Worm (Caenorhabditis elegans) whole organism, mixed stage, embryonic: Measurements from ENCODE around the gene efhd-1.

Experiments used
- M03D4.4 ChIP-seq: sonication (generic microtip); optimal IDR thresholded peaks from 2 replicates; lab custom pipeline; 2017; ENCODE audit warnings: mild to moderate bottlenecking, missing genetic modification characterization, missing compliant biosample characterization
- bed-3 ChIP-seq: fragments of 200-800 bp; sonication (Bioruptor generic); optimal IDR thresholded peaks from 3 replicates; lab custom pipeline; 2018; ENCODE audit warnings: mild to moderate bottlenecking, missing genetic modification characterization, moderate library complexity, missing compliant biosample characterization
- blmp-1 ChIP-seq: fragments of 150-350 bp; optimal IDR thresholded peaks from 2 replicates; lab custom pipeline; 2014; ENCODE audit warnings: missing biosample characterization, missing genetic modification characterization
- ceh-39 ChIP-seq: fragments of 150-350 bp; optimal IDR thresholded peaks from 2 replicates; lab custom pipeline; 2014; ENCODE audit warnings: missing biosample characterization, missing genetic modification characterization
- ceh-43 ChIP-seq: fragments of 200-800 bp; sonication (Bioruptor generic); optimal IDR thresholded peaks from 2 replicates; lab custom pipeline; 2018; ENCODE audit warnings: mild to moderate bottlenecking, missing genetic modification characterization, moderate library complexity, missing compliant biosample characterization
- ceh-83 ChIP-seq: fragments of 200-800 bp; sonication (Bioruptor generic); optimal IDR thresholded peaks from 2 replicates; lab custom pipeline; 2018; ENCODE audit warnings: mild to moderate bottlenecking, missing genetic modification characterization, missing compliant biosample characterization
- ces-1 ChIP-seq: fragments of 150-350 bp; optimal IDR thresholded peaks from 2 replicates; lab custom pipeline; 2014; ENCODE audit warnings: missing biosample characterization, missing genetic modification reagents, missing genetic modification characterization
- cnd-1 ChIP-seq: fragments of 200-800 bp; sonication (Bioruptor generic); optimal IDR thresholded peaks from 2 replicates; lab custom pipeline; 2018; ENCODE audit warnings: mild to moderate bottlenecking, missing genetic modification characterization, missing compliant biosample characterization
- drap-1 ChIP-seq: fragments of 200-800 bp; sonication (Bioruptor generic); optimal IDR thresholded peaks from 3 replicates; lab custom pipeline; 2018; ENCODE audit warnings: mild to moderate bottlenecking, missing genetic modification characterization, missing compliant biosample characterization
- elt-1 ChIP-seq: sonication (generic microtip); optimal IDR thresholded peaks from 2 replicates; lab custom pipeline; 2017; ENCODE audit warnings: missing genetic modification characterization, mild to moderate bottlenecking, missing compliant biosample characterization, antibody characterized with exemption, moderate library complexity, borderline replicate concordance; ENCODE audit not compliant: insufficient read depth
- flh-1 ChIP-seq: fragments of 200-800 bp; sonication (Bioruptor generic); optimal IDR thresholded peaks from 2 replicates; lab custom pipeline; 2018; ENCODE audit warnings: mild to moderate bottlenecking, missing genetic modification characterization, moderate library complexity, missing compliant biosample characterization
- ham-2 ChIP-seq: fragments of 200-800 bp; sonication (Bioruptor generic); optimal IDR thresholded peaks from 2 replicates; lab custom pipeline; 2018; ENCODE audit warnings: mild to moderate bottlenecking, missing genetic modification characterization, missing compliant biosample characterization
- hlh-1 ChIP-seq: fragments of 150-350 bp; optimal IDR thresholded peaks from 2 replicates; lab custom pipeline; 2014; ENCODE audit warnings: missing biosample characterization, missing genetic modification reagents, missing genetic modification characterization
- lin-13 ChIP-seq: fragments of 150-350 bp; optimal IDR thresholded peaks from 2 replicates; lab custom pipeline; 2014; ENCODE audit warnings: missing biosample characterization, missing genetic modification characterization
- lin-32 ChIP-seq: fragments of 200-800 bp; sonication (Bioruptor generic); optimal IDR thresholded peaks from 2 replicates; lab custom pipeline; 2018; ENCODE audit warnings: mild to moderate bottlenecking, missing genetic modification characterization, missing compliant biosample characterization
- lsy-2 ChIP-seq: fragments of 150-350 bp; optimal IDR thresholded peaks from 2 replicates; lab custom pipeline; 2014; ENCODE audit warnings: missing biosample characterization, missing genetic modification characterization
- mab-5 ChIP-seq: fragments of 150-350 bp; optimal IDR thresholded peaks from 2 replicates; lab custom pipeline; 2014; ENCODE audit warnings: missing biosample characterization, missing genetic modification characterization
- mep-1 ChIP-seq: fragments of 150-350 bp; optimal IDR thresholded peaks from 2 replicates; lab custom pipeline; 2017; ENCODE audit warnings: missing biosample characterization, missing genetic modification reagents, missing genetic modification characterization, inconsistent platforms
- mls-2 ChIP-seq: sonication (generic microtip); optimal IDR thresholded peaks from 2 replicates; lab custom pipeline; 2016; ENCODE audit warnings: mild to moderate bottlenecking, missing genetic modification characterization, moderate library complexity, missing compliant biosample characterization
- nhr-12 ChIP-seq: fragments of 150-350 bp; optimal IDR thresholded peaks from 2 replicates; lab custom pipeline; 2014; ENCODE audit warnings: missing biosample characterization, missing genetic modification characterization
- nhr-2 ChIP-seq: fragments of 150-350 bp; optimal IDR thresholded peaks from 2 replicates; lab custom pipeline; 2014; ENCODE audit warnings: missing biosample characterization, missing genetic modification characterization
- nhr-237 ChIP-seq: fragments of 150-350 bp; optimal IDR thresholded peaks from 2 replicates; lab custom pipeline; 2014; ENCODE audit warnings: missing biosample characterization, missing genetic modification characterization
- nhr-28 ChIP-seq: fragments of 150-350 bp; optimal IDR thresholded peaks from 2 replicates; lab custom pipeline; 2014; ENCODE audit warnings: missing biosample characterization, missing genetic modification characterization
- nhr-76 ChIP-seq: sonication (generic microtip); optimal IDR thresholded peaks from 2 replicates; lab custom pipeline; 2017; ENCODE audit warnings: missing biosample characterization, missing genetic modification characterization
- pha-4 ChIP-seq: fragments of 150-350 bp; optimal IDR thresholded peaks from 2 replicates; lab custom pipeline; 2018; ENCODE audit warnings: missing biosample characterization, missing genetic modification reagents, missing genetic modification characterization
- snpc-4 ChIP-seq: fragments of 150-350 bp; optimal IDR thresholded peaks from 2 replicates; lab custom pipeline; 2014; ENCODE audit warnings: missing biosample characterization, missing genetic modification characterization
- sptf-1 ChIP-seq: sonication (generic microtip); optimal IDR thresholded peaks from 2 replicates; lab custom pipeline; 2017; ENCODE audit warnings: mild to moderate bottlenecking, missing genetic modification characterization, moderate library complexity, missing compliant biosample characterization
- tbx-8 ChIP-seq: fragments of 200-800 bp; sonication (Bioruptor generic); optimal IDR thresholded peaks from 2 replicates; lab custom pipeline; 2018; ENCODE audit warnings: mild to moderate bottlenecking, missing genetic modification characterization, moderate library complexity, missing compliant biosample characterization
- unc-120 ChIP-seq: sonication (generic microtip); optimal IDR thresholded peaks from 2 replicates; lab custom pipeline; 2017; ENCODE audit warnings: missing genetic modification characterization, missing compliant biosample characterization; ENCODE audit not compliant: poor library complexity, severe bottlenecking
- unc-39 ChIP-seq: fragments of 150-350 bp; optimal IDR thresholded peaks from 2 replicates; lab custom pipeline; 2014; ENCODE audit warnings: missing biosample characterization, missing genetic modification characterization
- unc-62 ChIP-seq: fragments of 150-350 bp; optimal IDR thresholded peaks from 2 replicates; lab custom pipeline; 2014; ENCODE audit warnings: missing biosample characterization, missing genetic modification reagents, missing genetic modification characterization
- zip-8 ChIP-seq: fragments of 150-350 bp; optimal IDR thresholded peaks from 2 replicates; lab custom pipeline; 2014; ENCODE audit warnings: missing biosample characterization, missing genetic modification characterization
- ztf-11 ChIP-seq: fragments of 150-350 bp; optimal IDR thresholded peaks from 2 replicates; lab custom pipeline; 2014; ENCODE audit warnings: missing biosample characterization, missing genetic modification characterization

The efhd-1 gene

ce11 chrII:14152274-14152673 lies 26.3 kb upstream of the efhd-1 start:
- TF ChIP-seq snpc-4 (tag; lab: Kevin White, UChicago), result no peak
- no peak for TF ChIP-seq zip-8 (tag; lab: Kevin White, UChicago)
- TF ChIP-seq unc-62 (GFP tag; lab: Kevin White, UChicago), result no peak
- TF ChIP-seq nhr-12 (tag; lab: Kevin White, UChicago), result no peak
- no peak for TF ChIP-seq lin-13 (tag; lab: Kevin White, UChicago)
- no peak for TF ChIP-seq ztf-11 (tag; lab: Kevin White, UChicago)
- no peak for TF ChIP-seq nhr-76
- no peak for TF ChIP-seq ceh-39 (tag; lab: Kevin White, UChicago)
- no peak for TF ChIP-seq sptf-1 (tag; lab: Kevin White, UChicago)

ce11 chrII:14154357-14154756 lies 24.3 kb upstream of the efhd-1 start, which contains the start of gene Y48B6A.1:
Y48B6A.1 (minus strand) TSS chrII:14154373.
- TF ChIP-seq unc-62 (GFP tag; lab: Kevin White, UChicago) (peak; percentile 33), ham-2 (no peak), unc-39 (no peak), ceh-43 (peak; percentile 33), nhr-2 (peak; percentile 25), mab-5 (tag; lab: Kevin White, UChicago) (no peak), mep-1 (tag; lab: Kevin White, UChicago) (peak; percentile 97), unc-120 (tag; lab: Kevin White, UChicago) (peak; percentile 35), hlh-1 (peak; percentile 93), nhr-12 (tag; lab: Kevin White, UChicago) (no peak), nhr-237 (tag; lab: Kevin White, UChicago) (peak; percentile 93), elt-1 (tag; lab: Kevin White, UChicago) (peak; percentile 53), lin-32 (GFP tag; lab: Kevin White, UChicago) (peak; percentile 37), mls-2 (tag; lab: Kevin White, UChicago) (peak; percentile 66), ces-1 (GFP tag; lab: Kevin White, UChicago) (peak; percentile 84), ceh-83 (GFP tag; lab: Kevin White, UChicago) (peak; percentile 82), ceh-39 (tag; lab: Kevin White, UChicago) (peak; percentile 96), bed-3 (GFP tag; lab: Kevin White, UChicago) (peak; percentile 1), nhr-76 (no peak), M03D4.4 (peak; percentile 37), sptf-1 (tag; lab: Kevin White, UChicago) (peak; percentile 85), tbx-8 (GFP tag; lab: Kevin White, UChicago) (no peak), pha-4 (tag; lab: Kevin White, UChicago) (peak; percentile 95), lsy-2 (tag; lab: Kevin White, UChicago) (peak; percentile 97), ztf-11 (tag; lab: Kevin White, UChicago) (no peak), blmp-1 (tag; lab: Kevin White, UChicago) (peak; percentile 40), lin-13 (tag; lab: Kevin White, UChicago) (peak; percentile 97), drap-1 (GFP tag; lab: Kevin White, UChicago) (peak; percentile 40), cnd-1 (peak; percentile 75)

ce11 chrII:14155259-14156023 lies 23.2 kb upstream of the efhd-1 start, which contains the start of the genes rpl-43 and xrn-2:
rpl-43 (plus strand) TSS chrII:14155294.
xrn-2 (plus strand) TSS chrII:14155768.
- no peak for TF ChIP-seq ceh-39 (tag; lab: Kevin White, UChicago)
- no peak for TF ChIP-seq hlh-1
- no peak for TF ChIP-seq sptf-1 (tag; lab: Kevin White, UChicago)
- no peak for TF ChIP-seq flh-1 (GFP tag; lab: Kevin White, UChicago)
- TF ChIP-seq mls-2 (tag; lab: Kevin White, UChicago), result no peak
- no peak for TF ChIP-seq unc-39
- no peak for TF ChIP-seq blmp-1 (tag; lab: Kevin White, UChicago)
- TF ChIP-seq nhr-12 (tag; lab: Kevin White, UChicago), result no peak
- no peak for TF ChIP-seq ceh-43
- TF ChIP-seq unc-62 (GFP tag; lab: Kevin White, UChicago), result no peak
- no peak for TF ChIP-seq nhr-76
- no peak for TF ChIP-seq pha-4 (tag; lab: Kevin White, UChicago)
- no peak for TF ChIP-seq bed-3 (GFP tag; lab: Kevin White, UChicago)
- no peak for TF ChIP-seq tbx-8 (GFP tag; lab: Kevin White, UChicago)
- TF ChIP-seq lin-32 (GFP tag; lab: Kevin White, UChicago), result no peak
- no peak for TF ChIP-seq ham-2
- TF ChIP-seq nhr-28, result no peak
- no peak for TF ChIP-seq lsy-2 (tag; lab: Kevin White, UChicago)
- no peak for TF ChIP-seq mep-1 (tag; lab: Kevin White, UChicago)
- no peak for TF ChIP-seq nhr-2
